Fruit fly (Drosophila melanogaster) whole organism, prepupa: ENCODE results near the gene CG4935.

Source experiments
- Blimp-1 ChIP-seq: fragments of 200-800 bp; sonication (Bioruptor generic); optimal IDR thresholded peaks from 3 replicates; lab custom pipeline; 2017; ENCODE audit warnings: missing biosample characterization, missing genetic modification characterization, mild to moderate bottlenecking, moderate library complexity, missing genetic modification reagents
- CG10669 ChIP-seq: fragments of 200-800 bp; sonication (Bioruptor generic); optimal IDR thresholded peaks from 3 replicates; lab custom pipeline; 2018; ENCODE audit warnings: missing biosample characterization, mild to moderate bottlenecking, missing genetic modification characterization, moderate library complexity
- CG11294 ChIP-seq: fragments of 200-800 bp; sonication (Bioruptor generic); IDR thresholded peaks from 2 replicates; pipeline ENCODE4 v1.3.6; 2022; ENCODE audit warnings: missing biosample characterization, missing genetic modification characterization
- CG11902 ChIP-seq: fragments of 200-800 bp; sonication (Bioruptor generic); optimal IDR thresholded peaks from 3 replicates; lab custom pipeline; 2016; ENCODE audit warnings: missing biosample characterization, missing genetic modification characterization
- CG15336 ChIP-seq: fragments of 200-800 bp; sonication (Bioruptor generic); IDR thresholded peaks from 2 replicates; pipeline ENCODE4 v1.3.6; 2022; ENCODE audit warnings: missing biosample characterization, missing genetic modification characterization
- CG1621 ChIP-seq: fragments of 200-800 bp; sonication (Bioruptor generic); optimal IDR thresholded peaks from 3 replicates; lab custom pipeline; 2018; ENCODE audit warnings: missing biosample characterization, mild to moderate bottlenecking, missing genetic modification characterization
- CG16779 ChIP-seq: fragments of 200-800 bp; sonication (Bioruptor generic); optimal IDR thresholded peaks from 3 replicates; lab custom pipeline; 2017; ENCODE audit warnings: missing biosample characterization, mild to moderate bottlenecking, missing genetic modification characterization
- CG3032 ChIP-seq: fragments of 200-800 bp; optimal IDR thresholded peaks from 2 replicates; lab custom pipeline; 2019; ENCODE audit warnings: missing biosample characterization, mild to moderate bottlenecking, missing genetic modification characterization, moderate library complexity
- CG32006 ChIP-seq: fragments of 200-800 bp; sonication (Bioruptor generic); optimal IDR thresholded peaks from 3 replicates; lab custom pipeline; 2017; ENCODE audit warnings: missing biosample characterization, mild to moderate bottlenecking, missing genetic modification characterization
- CG34406 ChIP-seq: fragments of 200-800 bp; sonication (Bioruptor generic); optimal IDR thresholded peaks from 3 replicates; lab custom pipeline; 2016; ENCODE audit warnings: missing biosample characterization, missing genetic modification characterization
- CG4318 ChIP-seq: fragments of 200-800 bp; sonication (Bioruptor generic); optimal IDR thresholded peaks from 3 replicates; lab custom pipeline; 2017; ENCODE audit warnings: missing biosample characterization, mild to moderate bottlenecking, missing genetic modification characterization
- CG6163 ChIP-seq: fragments of 200-800 bp; sonication (Bioruptor generic); IDR thresholded peaks from 3 replicates; pipeline ENCODE4 v1.3.6; 2022; ENCODE audit warnings: missing biosample characterization, missing genetic modification characterization
- CG6792 ChIP-seq: fragments of 200-800 bp; sonication (Bioruptor generic); optimal IDR thresholded peaks from 3 replicates; lab custom pipeline; 2016; ENCODE audit warnings: missing biosample characterization, missing genetic modification characterization
- CG6808 ChIP-seq: fragments of 200-800 bp; sonication (Bioruptor generic); optimal IDR thresholded peaks from 3 replicates; lab custom pipeline; 2017; ENCODE audit warnings: missing biosample characterization, missing genetic modification characterization, mild to moderate bottlenecking, moderate library complexity, missing genetic modification reagents
- CG6854 ChIP-seq: fragments of 200-800 bp; sonication (Bioruptor generic); optimal IDR thresholded peaks from 2 replicates; lab custom pipeline; 2017; ENCODE audit warnings: missing biosample characterization, mild to moderate bottlenecking, missing genetic modification characterization
- CG7368 ChIP-seq: fragments of 200-800 bp; sonication (Bioruptor generic); optimal IDR thresholded peaks from 3 replicates; lab custom pipeline; 2016; ENCODE audit warnings: missing biosample characterization, missing genetic modification characterization
- CG8319 ChIP-seq: fragments of 200-800 bp; sonication (Bioruptor generic); optimal IDR thresholded peaks from 3 replicates; lab custom pipeline; 2016; ENCODE audit warnings: missing biosample characterization, missing genetic modification characterization
- CG8632 ChIP-seq: fragments of 200-800 bp; sonication (Bioruptor generic); optimal IDR thresholded peaks from 3 replicates; lab custom pipeline; 2016; ENCODE audit warnings: missing biosample characterization, missing genetic modification characterization
- CG9139 ChIP-seq: fragments of 200-800 bp; sonication (Bioruptor generic); optimal IDR thresholded peaks from 3 replicates; lab custom pipeline; 2017; ENCODE audit warnings: missing biosample characterization, mild to moderate bottlenecking, missing genetic modification characterization
- Eip78C ChIP-seq: fragments of 200-800 bp; sonication (Bioruptor generic); peaks from one replicate; lab custom pipeline; 2016; ENCODE audit warnings: missing biosample characterization, missing genetic modification characterization
- Eip93F ChIP-seq: fragments of 200-800 bp; sonication (Bioruptor generic); optimal IDR thresholded peaks from 2 replicates; lab custom pipeline; 2016; ENCODE audit warnings: missing biosample characterization, mild to moderate bottlenecking, missing genetic modification characterization
- Ets21C ChIP-seq: fragments of 200-800 bp; sonication (Bioruptor generic); optimal IDR thresholded peaks from 3 replicates; lab custom pipeline; 2016; ENCODE audit warnings: missing biosample characterization, missing genetic modification characterization
- Ets96B ChIP-seq: fragments of 200-800 bp; optimal IDR thresholded peaks from 2 replicates; lab custom pipeline; 2019; ENCODE audit warnings: missing biosample characterization, mild to moderate bottlenecking, missing genetic modification characterization, moderate library complexity
- Gug ChIP-seq: fragments of 200-800 bp; sonication (Bioruptor generic); IDR thresholded peaks from 2 replicates; pipeline ENCODE4 v1.3.6; 2022; ENCODE audit warnings: missing biosample characterization, missing genetic modification characterization
- Hr38 ChIP-seq: sonication (Bioruptor generic); optimal IDR thresholded peaks from 2 replicates; lab custom pipeline; 2016; ENCODE audit warnings: missing biosample characterization, missing genetic modification characterization
- Hr39 ChIP-seq: fragments of 200-800 bp; sonication (Bioruptor generic); optimal IDR thresholded peaks from 2 replicates; lab custom pipeline; 2016; ENCODE audit warnings: missing biosample characterization, missing genetic modification characterization
- OdsH ChIP-seq: fragments of 200-800 bp; sonication (Bioruptor generic); optimal IDR thresholded peaks from 3 replicates; lab custom pipeline; 2016; ENCODE audit warnings: missing biosample characterization, missing genetic modification characterization
- Smox ChIP-seq: fragments of 200-800 bp; sonication (Bioruptor generic); optimal IDR thresholded peaks from 3 replicates; lab custom pipeline; 2016; ENCODE audit warnings: missing biosample characterization, missing genetic modification characterization
- Sox102F ChIP-seq: fragments of 200-800 bp; sonication (Bioruptor generic); optimal IDR thresholded peaks from 2 replicates; lab custom pipeline; 2016; ENCODE audit warnings: missing biosample characterization, mild to moderate bottlenecking, missing genetic modification characterization
- Sox14 ChIP-seq: fragments of 200-800 bp; sonication (Bioruptor generic); optimal IDR thresholded peaks from 3 replicates; lab custom pipeline; 2016; ENCODE audit warnings: missing biosample characterization, missing genetic modification characterization
- achi ChIP-seq: fragments of 200-800 bp; sonication (Bioruptor generic); optimal IDR thresholded peaks from 3 replicates; lab custom pipeline; 2016; ENCODE audit warnings: missing biosample characterization, missing genetic modification characterization
- acj6 ChIP-seq: fragments of 200-800 bp; sonication (Bioruptor generic); optimal IDR thresholded peaks from 3 replicates; lab custom pipeline; 2016; ENCODE audit warnings: missing biosample characterization, missing genetic modification characterization
- cyc ChIP-seq: fragments of 200-800 bp; sonication (Bioruptor generic); optimal IDR thresholded peaks from 3 replicates; lab custom pipeline; 2016; ENCODE audit warnings: missing biosample characterization, missing genetic modification characterization
- dsx ChIP-seq: fragments of 200-800 bp; optimal IDR thresholded peaks from 3 replicates; lab custom pipeline; 2019; ENCODE audit warnings: missing biosample characterization, mild to moderate bottlenecking, missing genetic modification characterization, moderate library complexity; ENCODE audit not compliant: poor library complexity, severe bottlenecking
- eg ChIP-seq: fragments of 200-800 bp; sonication (Bioruptor generic); IDR thresholded peaks from 3 replicates; pipeline ENCODE4 v1.3.6; 2022; ENCODE audit warnings: missing biosample characterization, missing genetic modification characterization
- fd59A ChIP-seq: fragments of 200-800 bp; sonication (Bioruptor generic); optimal IDR thresholded peaks from 2 replicates; lab custom pipeline; 2017; ENCODE audit warnings: missing biosample characterization, mild to moderate bottlenecking, missing genetic modification characterization, missing genetic modification reagents
- fd85E ChIP-seq: fragments of 200-800 bp; sonication (Bioruptor generic); optimal IDR thresholded peaks from 3 replicates; lab custom pipeline; 2016; ENCODE audit warnings: missing biosample characterization, missing genetic modification characterization
- fkh ChIP-seq: fragments of 200-800 bp; sonication (Bioruptor generic); optimal IDR thresholded peaks from 3 replicates; lab custom pipeline; 2017; ENCODE audit warnings: missing biosample characterization, mild to moderate bottlenecking, missing genetic modification characterization, moderate library complexity
- lz ChIP-seq: fragments of 200-800 bp; sonication (Bioruptor generic); optimal IDR thresholded peaks from 3 replicates; lab custom pipeline; 2016; ENCODE audit warnings: missing biosample characterization, missing genetic modification characterization
- net ChIP-seq: fragments of 200-800 bp; sonication (Bioruptor generic); optimal IDR thresholded peaks from 3 replicates; lab custom pipeline; 2016; ENCODE audit warnings: missing biosample characterization, missing genetic modification characterization
- pdm3 ChIP-seq: fragments of 200-800 bp; sonication (Bioruptor generic); optimal IDR thresholded peaks from 3 replicates; lab custom pipeline; 2016; ENCODE audit warnings: missing biosample characterization, missing genetic modification characterization
- salr ChIP-seq, 2 experiments: fragments of 200-800 bp; sonication (Bioruptor generic); optimal IDR thresholded peaks; 3 replicates each; lab custom pipeline; 2016 to 2018; ENCODE audit warnings: missing biosample characterization in 2 of 2, missing genetic modification characterization in 2 of 2, mild to moderate bottlenecking in 1 of 2
- spab ChIP-seq: fragments of 200-800 bp; sonication (Bioruptor generic); optimal IDR thresholded peaks from 2 replicates; lab custom pipeline; 2017; ENCODE audit warnings: missing biosample characterization, mild to moderate bottlenecking, missing genetic modification characterization, missing genetic modification reagents
- ss ChIP-seq, 2 experiments: fragments of 200-800 bp; sonication (Bioruptor generic); optimal IDR thresholded peaks; 2 replicates in 1 of 2; 3 replicates in 1 of 2; lab custom pipeline; 2017 to 2018; ENCODE audit warnings: mild to moderate bottlenecking in 2 of 2, missing biosample characterization in 2 of 2, missing genetic modification characterization in 2 of 2, moderate library complexity in 1 of 2
- svp ChIP-seq: fragments of 200-800 bp; sonication (Bioruptor generic); peaks from one replicate; lab custom pipeline; 2016; ENCODE audit warnings: missing biosample characterization, missing genetic modification characterization
- vri ChIP-seq: fragments of 200-800 bp; sonication (Bioruptor generic); optimal IDR thresholded peaks from 3 replicates; lab custom pipeline; 2016; ENCODE audit warnings: missing biosample characterization, mild to moderate bottlenecking, missing genetic modification characterization

CG4935 gene

DNA sequence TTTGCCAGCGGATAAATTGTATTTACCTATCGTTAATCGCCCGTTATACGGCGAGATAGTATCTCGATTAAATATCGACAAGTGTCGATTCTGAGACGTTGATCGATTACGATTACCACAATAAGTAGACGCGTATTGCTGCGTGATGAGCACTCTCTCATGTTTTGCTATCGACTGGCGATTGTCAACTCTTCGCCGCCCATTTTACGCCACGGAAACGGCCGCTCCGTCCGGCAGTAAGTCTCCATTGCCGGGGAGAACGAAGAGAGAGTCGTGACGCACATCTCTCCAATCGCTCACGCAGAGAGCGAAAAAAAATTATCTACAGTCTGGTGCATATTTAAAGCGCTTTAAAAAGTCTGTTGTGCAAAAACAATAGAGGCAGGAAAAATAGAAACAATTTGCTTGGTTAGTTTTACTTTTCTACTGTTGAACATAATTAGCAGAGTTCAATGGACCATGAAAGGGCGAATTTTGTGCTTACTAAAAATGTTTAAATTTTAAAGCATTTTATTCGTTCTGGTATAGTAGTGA lies 10.3 kb upstream of the CG4935 start, which contains the start of gene CG46309 (continued):
- TF ChIP-seq svp (GFP tag; lab: Kevin White, UChicago) (no peak), Sox14 (GFP tag; lab: Kevin White, UChicago) (peak; percentile 53), CG32006 (GFP tag; lab: Kevin White, UChicago) (no peak), salr (GFP tag; optimal IDR thresholded peaks at IDR 0.05; lab: Kevin White, UChicago) (peak in 1 of 2 experiments; percentile 31), cyc (GFP tag; lab: Kevin White, UChicago) (peak; percentile 43), achi (GFP tag; lab: Kevin White, UChicago) (peak; percentile 1), CG9139 (GFP tag; lab: Kevin White, UChicago) (no peak), Eip78C (GFP tag; lab: Kevin White, UChicago) (peak; percentile 86), CG8319 (GFP tag; lab: Kevin White, UChicago) (no peak), Hr38 (GFP tag; lab: Kevin White, UChicago) (no peak), OdsH (GFP tag; lab: Kevin White, UChicago) (peak; percentile 49)

DNA sequence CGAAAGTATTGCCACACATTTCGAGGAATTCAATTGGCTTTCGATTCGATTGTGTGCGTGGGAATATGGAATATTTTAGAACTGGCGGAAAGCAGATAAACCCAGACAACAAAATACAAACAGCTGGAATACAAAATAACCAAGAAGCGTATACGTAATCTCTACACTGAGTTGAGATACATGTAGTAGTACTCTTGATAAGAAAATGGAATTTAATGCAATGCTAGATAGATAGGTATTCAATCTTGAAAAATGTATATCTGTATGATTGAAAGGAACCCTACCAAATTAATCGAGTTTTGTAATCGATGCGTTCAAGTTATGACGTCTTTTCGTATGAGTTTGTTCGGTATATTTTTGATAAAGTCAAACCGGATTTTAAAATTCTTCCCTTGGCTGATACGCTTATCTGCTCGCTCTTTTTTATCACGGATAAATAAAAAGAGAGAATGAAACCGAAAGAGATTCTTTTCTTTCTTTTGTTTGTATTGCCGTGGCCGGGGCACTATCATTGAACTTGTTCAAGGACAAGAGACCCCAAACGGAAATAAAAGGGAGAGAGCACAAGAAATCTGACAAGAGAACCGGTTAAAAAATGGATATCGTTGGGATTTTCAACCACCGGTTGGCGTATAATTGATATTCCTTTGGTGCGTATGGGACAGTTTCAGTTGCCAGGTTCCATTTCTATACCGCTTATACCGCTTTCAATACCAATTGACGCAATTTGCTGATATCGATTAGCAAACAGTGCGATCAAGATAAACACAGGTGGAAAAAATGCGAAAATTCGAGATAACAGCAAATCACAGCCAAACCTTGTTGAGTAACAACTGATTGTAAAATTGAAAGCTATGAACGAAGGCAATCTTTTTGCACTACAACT lies 6.5 kb upstream of the CG4935 start:
- TF ChIP-seq CG6163 (GFP tag; lab: Robert Waterston, UW): no peak
- TF ChIP-seq svp (GFP tag; lab: Kevin White, UChicago): no peak
- peak; percentile 64 for TF ChIP-seq CG1621 (tag; lab: Kevin White, UChicago)
- TF ChIP-seq net (GFP tag; lab: Kevin White, UChicago): no peak
- TF ChIP-seq pdm3 (GFP tag; lab: Kevin White, UChicago): no peak
- no peak for TF ChIP-seq Hr39 (GFP tag; lab: Kevin White, UChicago)
- TF ChIP-seq acj6: no peak
- TF ChIP-seq CG16779 (tag; lab: Kevin White, UChicago): no peak
- TF ChIP-seq CG11902 (GFP tag; lab: Kevin White, UChicago): no peak
- peak; percentile 2 for TF ChIP-seq Eip93F
- TF ChIP-seq dsx (GFP tag; lab: Kevin White, UChicago): no peak
- TF ChIP-seq Smox (GFP tag; lab: Kevin White, UChicago): no peak
- TF ChIP-seq CG11294 (GFP tag; lab: Robert Waterston, UW): no peak
- no peak for TF ChIP-seq CG7368 (GFP tag; lab: Kevin White, UChicago)
- no peak for TF ChIP-seq salr (GFP tag; optimal IDR thresholded peaks at IDR 0.05; lab: Kevin White, UChicago)
- no peak for TF ChIP-seq CG15336
- peak; percentile 23 for TF ChIP-seq spab
- peak; percentile 22 for TF ChIP-seq Ets96B
- no peak for TF ChIP-seq cyc (GFP tag; lab: Kevin White, UChicago)
- peak; percentile 3 for TF ChIP-seq Sox102F (GFP tag; lab: Kevin White, UChicago)
- TF ChIP-seq Gug (GFP tag; lab: Robert Waterston, UW): no peak
- peak; percentile 35 for TF ChIP-seq CG9139 (GFP tag; lab: Kevin White, UChicago)
- TF ChIP-seq CG8632 (GFP tag; lab: Kevin White, UChicago): no peak
- peak; percentile 96 for TF ChIP-seq vri
- peak; percentile 46 to 69 for TF ChIP-seq ss (GFP tag; optimal IDR thresholded peaks at IDR 0.05; lab: Kevin White, UChicago)
- no peak for TF ChIP-seq achi (GFP tag; lab: Kevin White, UChicago)
- TF ChIP-seq fd85E (GFP tag; lab: Kevin White, UChicago): no peak
- no peak for TF ChIP-seq CG10669 (GFP tag; lab: Kevin White, UChicago)
- TF ChIP-seq CG6808 (GFP tag; lab: Kevin White, UChicago): peak; percentile 59
- TF ChIP-seq OdsH (GFP tag; lab: Kevin White, UChicago): no peak
- peak; percentile 51 for TF ChIP-seq CG6854
- no peak for TF ChIP-seq fd59A (GFP tag; lab: Kevin White, UChicago)
- no peak for TF ChIP-seq Ets21C (GFP tag; lab: Kevin White, UChicago)
- peak; percentile 25 for TF ChIP-seq fkh (GFP tag; lab: Kevin White, UChicago)
- no peak for TF ChIP-seq eg (GFP tag; lab: Robert Waterston, UW)
- TF ChIP-seq CG34406 (GFP tag; lab: Kevin White, UChicago): no peak
- peak; percentile 75 for TF ChIP-seq Blimp-1 (GFP tag; lab: Kevin White, UChicago)
- TF ChIP-seq CG4318 (GFP tag; lab: Kevin White, UChicago): no peak
- TF ChIP-seq Sox14 (GFP tag; lab: Kevin White, UChicago): no peak
- no peak for TF ChIP-seq lz
- no peak for TF ChIP-seq CG3032 (tag; lab: Kevin White, UChicago)
- TF ChIP-seq CG6792 (GFP tag; lab: Kevin White, UChicago): no peak
